Worm (Caenorhabditis elegans) whole organism, L2 larva: ENCODE data around the gene F19F10.1.

ENCODE experiments used
- alr-1 ChIP-seq: fragments of 150-350 bp; optimal IDR thresholded peaks from 2 replicates; lab custom pipeline; 2014; ENCODE audit warnings: missing biosample characterization, missing genetic modification characterization
- elt-1 ChIP-seq: fragments of 150-350 bp; optimal IDR thresholded peaks from 2 replicates; lab custom pipeline; 2014; ENCODE audit warnings: missing biosample characterization, missing genetic modification characterization
- lin-13 ChIP-seq: fragments of 150-350 bp; optimal IDR thresholded peaks from 2 replicates; lab custom pipeline; 2014; ENCODE audit warnings: missing biosample characterization, missing genetic modification reagents, missing genetic modification characterization
- mdl-1 ChIP-seq, 2 experiments: fragments of 150-350 bp in 1 of 2; sonication (generic microtip) in 1 of 2; optimal IDR thresholded peaks; 2 replicates each; lab custom pipeline; 2017; ENCODE audit warnings: missing biosample characterization in 2 of 2, missing genetic modification characterization in 2 of 2
- nhr-237 ChIP-seq: fragments of 150-350 bp; optimal IDR thresholded peaks from 2 replicates; lab custom pipeline; 2014; ENCODE audit warnings: missing biosample characterization, missing genetic modification characterization
- nhr-77 ChIP-seq: fragments of 150-350 bp; optimal IDR thresholded peaks from 2 replicates; lab custom pipeline; 2014; ENCODE audit warnings: missing biosample characterization, missing genetic modification characterization
- unc-62 ChIP-seq: fragments of 150-350 bp; optimal IDR thresholded peaks from 2 replicates; lab custom pipeline; 2014; ENCODE audit warnings: missing biosample characterization, missing genetic modification reagents, missing genetic modification characterization

DNA sequence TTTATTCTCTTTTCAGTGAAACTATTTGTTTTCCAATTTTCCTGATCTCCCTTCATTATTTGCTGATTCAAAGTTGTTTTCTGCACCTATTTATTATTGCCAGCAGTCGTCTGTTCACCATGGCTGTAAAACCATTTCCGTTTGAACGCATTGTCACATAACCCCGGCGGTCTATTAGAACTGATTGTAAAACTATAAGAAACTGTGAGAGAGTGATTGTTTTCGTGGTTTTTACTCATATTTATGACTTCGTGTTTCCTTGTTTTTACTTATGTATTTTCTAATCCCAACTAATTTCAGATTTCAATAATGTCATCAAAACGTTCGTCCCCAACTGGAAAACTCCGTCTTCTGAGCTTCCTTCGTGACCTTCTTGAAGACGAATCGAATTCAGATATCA lies at the start of gene F19F10.1:
- TF ChIP-seq unc-62 (GFP tag; lab: Kevin White, UChicago) (no peak), elt-1 (no peak), nhr-77 (tag; lab: Kevin White, UChicago) (no peak), alr-1 (tag; lab: Kevin White, UChicago) (no peak), nhr-237 (no peak), lin-13 (no peak), mdl-1 (tag; optimal IDR thresholded peaks at IDR 0.05; lab: Kevin White, UChicago) (no peak)
